Fruit fly (Drosophila melanogaster): ENCODE results near the gene CG13293.
A peak's percentile ranks its signal among the peaks of the same experiment; 100 is the strongest.

dm6 chr3L:6124616-6125408 lies 42.1 kb downstream of the CG13293 start:
- TF ChIP-seq sage (GFP tag; optimal IDR thresholded peaks at IDR 0.05) = no peak
- TF ChIP-seq sv (GFP tag; optimal IDR thresholded peaks at IDR 0.05) = peak; percentile 4
- TF ChIP-seq usp (GFP tag; optimal IDR thresholded peaks at IDR 0.05) = no peak
- TF ChIP-seq woc (GFP tag; optimal IDR thresholded peaks at IDR 0.05) = no peak
- TF ChIP-seq Myc (optimal IDR thresholded peaks at IDR 0.05) = peak; percentile 86

All from whole organism, wandering third instar larva.